Worm (Caenorhabditis elegans) whole organism, young adult: ENCODE results near the gene sra-2.

Source experiments
- Y53F4B.3 ChIP-seq: fragments of 200-800 bp; sonication (Bioruptor generic); IDR thresholded peaks from 2 replicates; pipeline ENCODE4 v1.3.6; 2022; ENCODE audit warnings: missing genetic modification reagents, missing genetic modification characterization, missing compliant biosample characterization
- ceh-40 ChIP-seq: fragments of 200-800 bp; sonication (Bioruptor generic); IDR thresholded peaks from 2 replicates; pipeline ENCODE4 v1.3.6; 2022; ENCODE audit warnings: missing genetic modification characterization, missing compliant biosample characterization
- lin-35 ChIP-seq, 3 experiments: fragments of 150-350 bp in 2 of 3; sonication (generic microtip) in 1 of 3; optimal IDR thresholded peaks; 2 replicates each; lab custom pipeline; 2014 to 2018; ENCODE audit warnings: missing biosample characterization in 3 of 3, missing genetic modification characterization in 3 of 3, missing genetic modification reagents in 3 of 3
- madf-3 ChIP-seq: fragments of 200-800 bp; sonication (Bioruptor generic); IDR thresholded peaks from 2 replicates; pipeline ENCODE4 v1.3.6; 2022; ENCODE audit warnings: missing genetic modification reagents, missing genetic modification characterization, missing compliant biosample characterization
- ztf-26 ChIP-seq: sonication (generic microtip); optimal IDR thresholded peaks from 2 replicates; lab custom pipeline; 2017; ENCODE audit warnings: missing genetic modification characterization, missing compliant biosample characterization

DNA sequence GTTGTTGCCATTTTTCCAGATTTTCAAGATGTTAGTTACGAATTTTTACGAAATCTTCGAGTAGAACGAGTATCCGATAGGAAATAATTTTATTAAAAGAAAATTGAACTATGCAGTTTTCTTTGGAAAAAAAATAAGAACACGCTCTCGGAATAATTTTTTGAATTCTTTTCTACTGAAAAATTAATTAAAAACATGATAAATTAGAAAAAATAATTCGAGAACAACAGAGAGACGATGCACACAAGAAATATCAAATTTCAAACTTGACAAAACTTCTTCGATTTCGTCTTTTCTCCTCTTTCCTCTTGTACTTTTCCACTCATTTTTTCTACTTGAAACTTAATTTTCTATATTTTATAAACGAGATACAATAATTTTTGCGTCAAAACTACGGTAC, 31.3 kb downstream of the sra-2 start, which contains the start of gene F35H8.4:
- TF ChIP-seq Y53F4B.3 (GFP tag; lab: Robert Waterston, UW) (no peak), ceh-40 (GFP tag; lab: Robert Waterston, UW) (no peak), ztf-26 (tag; lab: Kevin White, UChicago) (no peak), lin-35 (GFP tag; optimal IDR thresholded peaks at IDR 0.05; lab: Kevin White, UChicago) (no peak), madf-3 (GFP tag; lab: Robert Waterston, UW) (no peak)
